Fruit fly (Drosophila melanogaster) whole organism, embryonic: Measurements from ENCODE around the gene RpS8.
A peak's percentile ranks its signal among the peaks of the same experiment; 100 is the strongest.

Experiments
- ATbp ChIP-seq: fragments of 200-800 bp; sonication (Bioruptor generic); optimal IDR thresholded peaks from 2 replicates; lab custom pipeline; 2017; ENCODE audit warnings: missing biosample characterization, mild to moderate bottlenecking, missing genetic modification characterization, missing genetic modification reagents
- Adf1 ChIP-seq: fragments of 200-800 bp; sonication (Bioruptor generic); IDR thresholded peaks from 2 replicates; pipeline ENCODE4 v1.3.6; 2022; ENCODE audit warnings: missing biosample characterization, missing genetic modification characterization
- Atf-2 ChIP-seq: fragments of 200-800 bp; sonication (Bioruptor generic); optimal IDR thresholded peaks from 2 replicates; lab custom pipeline; 2016; ENCODE audit warnings: missing biosample characterization, missing genetic modification characterization
- C15 ChIP-seq: fragments of 200-800 bp; sonication (Bioruptor generic); IDR thresholded peaks from 3 replicates; pipeline ENCODE4 v1.3.6; 2022; ENCODE audit warnings: missing biosample characterization, missing genetic modification characterization
- CG10959 ChIP-seq: fragments of 200-800 bp; sonication (Bioruptor generic); IDR thresholded peaks from 2 replicates; pipeline ENCODE4 v1.3.6; 2022; ENCODE audit warnings: missing biosample characterization, missing genetic modification characterization
- CG11560 ChIP-seq: fragments of 200-800 bp; sonication (Bioruptor generic); IDR thresholded peaks from 3 replicates; pipeline ENCODE4 v1.3.6; 2022; ENCODE audit warnings: missing biosample characterization, missing genetic modification characterization
- CG13424 ChIP-seq: fragments of 200-800 bp; sonication (Bioruptor generic); optimal IDR thresholded peaks from 2 replicates; lab custom pipeline; 2019; ENCODE audit warnings: missing biosample characterization, mild to moderate bottlenecking, missing genetic modification characterization, moderate library complexity
- CG14014 ChIP-seq: fragments of 200-800 bp; sonication (Bioruptor generic); IDR thresholded peaks from 2 replicates; pipeline ENCODE4 v1.3.6; 2022; ENCODE audit warnings: missing biosample characterization, missing genetic modification characterization
- CG14441 ChIP-seq: fragments of 200-800 bp; sonication (Bioruptor generic); IDR thresholded peaks from 2 replicates; pipeline ENCODE4 v1.3.6; 2022; ENCODE audit warnings: missing biosample characterization, missing genetic modification characterization
- CG14965 ChIP-seq: fragments of 200-800 bp; sonication (Bioruptor generic); optimal IDR thresholded peaks from 2 replicates; lab custom pipeline; 2016; ENCODE audit warnings: missing biosample characterization, missing genetic modification characterization, borderline replicate concordance
- CG15073 ChIP-seq: fragments of 200-800 bp; sonication (Bioruptor generic); optimal IDR thresholded peaks from 2 replicates; lab custom pipeline; 2016; ENCODE audit warnings: missing biosample characterization, missing genetic modification characterization
- CG15514 ChIP-seq: fragments of 200-800 bp; sonication (Bioruptor generic); optimal IDR thresholded peaks from 3 replicates; lab custom pipeline; 2017; ENCODE audit warnings: missing biosample characterization, missing genetic modification characterization, mild to moderate bottlenecking, moderate library complexity, missing genetic modification reagents
- CG17829 ChIP-seq: fragments of 200-800 bp; optimal IDR thresholded peaks from 2 replicates; lab custom pipeline; 2019; ENCODE audit warnings: missing biosample characterization, mild to moderate bottlenecking, missing genetic modification characterization, moderate library complexity
- CG30431 ChIP-seq: fragments of 200-800 bp; sonication (Bioruptor generic); optimal IDR thresholded peaks from 2 replicates; lab custom pipeline; 2017; ENCODE audit warnings: missing biosample characterization, missing genetic modification characterization
- CG32767 ChIP-seq: fragments of 200-800 bp; sonication (Bioruptor generic); IDR thresholded peaks from 2 replicates; pipeline ENCODE4 v1.3.6; 2022; ENCODE audit warnings: missing biosample characterization, missing genetic modification characterization
- CG4328 ChIP-seq: fragments of 200-800 bp; sonication (Bioruptor generic); optimal IDR thresholded peaks from 3 replicates; lab custom pipeline; 2017; ENCODE audit warnings: missing biosample characterization, missing genetic modification reagents, missing genetic modification characterization
- CG5953 ChIP-seq: fragments of 200-800 bp; sonication (Bioruptor generic); IDR thresholded peaks from 2 replicates; pipeline ENCODE4 v1.3.6; 2022; ENCODE audit warnings: missing biosample characterization, missing genetic modification characterization
- CG6654 ChIP-seq: fragments of 200-800 bp; sonication (Bioruptor generic); optimal IDR thresholded peaks from 2 replicates; lab custom pipeline; 2017; ENCODE audit warnings: missing biosample characterization, mild to moderate bottlenecking, missing genetic modification characterization
- CG6813 ChIP-seq: fragments of 200-800 bp; sonication (Bioruptor generic); optimal IDR thresholded peaks from 2 replicates; lab custom pipeline; 2017; ENCODE audit warnings: missing biosample characterization, missing genetic modification characterization, mild to moderate bottlenecking, moderate library complexity, missing genetic modification reagents
- CG7963 ChIP-seq: fragments of 200-800 bp; sonication (Bioruptor generic); IDR thresholded peaks from 3 replicates; pipeline ENCODE4 v1.3.6; 2022; ENCODE audit warnings: missing biosample characterization, missing genetic modification characterization; ENCODE audit not compliant: partially characterized antibody
- CG7987 ChIP-seq: fragments of 200-800 bp; sonication (Bioruptor generic); optimal IDR thresholded peaks from 2 replicates; lab custom pipeline; 2018; ENCODE audit warnings: missing biosample characterization, mild to moderate bottlenecking, missing genetic modification characterization, moderate library complexity
- CG9215 ChIP-seq: fragments of 200-800 bp; sonication (Bioruptor generic); IDR thresholded peaks from 2 replicates; pipeline ENCODE4 v1.3.6; 2022; ENCODE audit warnings: missing biosample characterization, missing genetic modification characterization
- CG9876 ChIP-seq: fragments of 200-800 bp; sonication (Bioruptor generic); optimal IDR thresholded peaks from 2 replicates; lab custom pipeline; 2016; ENCODE audit warnings: missing biosample characterization, missing genetic modification characterization
- CG9932 ChIP-seq: fragments of 200-800 bp; sonication (Bioruptor generic); IDR thresholded peaks from 2 replicates; pipeline ENCODE4 v1.3.6; 2022; ENCODE audit warnings: missing biosample characterization, missing genetic modification characterization
- D19A ChIP-seq: fragments of 200-800 bp; optimal IDR thresholded peaks from 3 replicates; lab custom pipeline; 2019; ENCODE audit warnings: missing biosample characterization, mild to moderate bottlenecking, missing genetic modification characterization, moderate library complexity
- Fer1 ChIP-seq: fragments of 200-800 bp; sonication (Bioruptor generic); optimal IDR thresholded peaks from 2 replicates; lab custom pipeline; 2017; ENCODE audit warnings: missing biosample characterization, mild to moderate bottlenecking, missing genetic modification characterization
- H2.0 ChIP-seq: fragments of 200-800 bp; sonication (Bioruptor generic); IDR thresholded peaks from 2 replicates; pipeline ENCODE4 v1.3.6; 2022; ENCODE audit warnings: missing biosample characterization, missing genetic modification characterization
- HmgZ ChIP-seq: fragments of 200-800 bp; sonication (Bioruptor generic); optimal IDR thresholded peaks from 2 replicates; lab custom pipeline; 2018; ENCODE audit warnings: missing biosample characterization, mild to moderate bottlenecking, missing genetic modification characterization
- MBD-R2 ChIP-seq: fragments of 200-800 bp; sonication (Bioruptor generic); IDR thresholded peaks from 2 replicates; pipeline ENCODE4 v1.3.6; 2022; ENCODE audit warnings: missing biosample characterization, missing genetic modification characterization
- MESR4 ChIP-seq: fragments of 200-800 bp; sonication (Bioruptor generic); optimal IDR thresholded peaks from 2 replicates; lab custom pipeline; 2018; ENCODE audit warnings: missing biosample characterization, mild to moderate bottlenecking, missing genetic modification characterization, moderate library complexity
- NK7.1 ChIP-seq: fragments of 200-800 bp; sonication (Bioruptor generic); optimal IDR thresholded peaks from 3 replicates; lab custom pipeline; 2016; ENCODE audit warnings: missing biosample characterization, missing genetic modification characterization
- Optix ChIP-seq: fragments of 200-800 bp; sonication (Bioruptor generic); IDR thresholded peaks from 3 replicates; pipeline ENCODE4 v1.3.6; 2022; ENCODE audit warnings: missing biosample characterization, missing genetic modification characterization
- PHDP ChIP-seq: fragments of 200-800 bp; sonication (Bioruptor generic); optimal IDR thresholded peaks from 3 replicates; lab custom pipeline; 2018; ENCODE audit warnings: missing biosample characterization, mild to moderate bottlenecking, missing genetic modification characterization, moderate library complexity
- Sox102F ChIP-seq: fragments of 200-800 bp; sonication (Bioruptor generic); optimal IDR thresholded peaks from 2 replicates; lab custom pipeline; 2018; ENCODE audit warnings: missing biosample characterization, mild to moderate bottlenecking, missing genetic modification characterization, moderate library complexity
- Sry-δ ChIP-seq: fragments of 200-800 bp; sonication (Bioruptor generic); optimal IDR thresholded peaks from 2 replicates; lab custom pipeline; 2016; ENCODE audit warnings: missing biosample characterization, missing genetic modification characterization
- TFAM ChIP-seq: fragments of 200-800 bp; sonication (Bioruptor generic); optimal IDR thresholded peaks from 2 replicates; lab custom pipeline; 2017; ENCODE audit warnings: missing biosample characterization, missing genetic modification characterization, inconsistent platforms
- ac ChIP-seq: fragments of 200-800 bp; sonication (Bioruptor generic); optimal IDR thresholded peaks from 3 replicates; lab custom pipeline; 2017; ENCODE audit warnings: missing biosample characterization, mild to moderate bottlenecking, missing genetic modification characterization
- ash1 ChIP-seq: fragments of 200-800 bp; sonication (Bioruptor generic); optimal IDR thresholded peaks from 2 replicates; lab custom pipeline; 2018; ENCODE audit warnings: missing biosample characterization, mild to moderate bottlenecking, missing genetic modification characterization
- bigmax ChIP-seq: fragments of 200-800 bp; sonication (Bioruptor generic); optimal IDR thresholded peaks from 2 replicates; lab custom pipeline; 2018; ENCODE audit warnings: missing biosample characterization, mild to moderate bottlenecking, missing genetic modification characterization
- chn ChIP-seq: fragments of 200-800 bp; sonication (Bioruptor generic); optimal IDR thresholded peaks from 2 replicates; lab custom pipeline; 2016; ENCODE audit warnings: missing biosample characterization, missing genetic modification characterization
- ci ChIP-seq: fragments of 200-800 bp; sonication (Bioruptor generic); IDR thresholded peaks from 3 replicates; pipeline ENCODE4 v1.3.6; 2022; ENCODE audit warnings: missing biosample characterization, missing genetic modification characterization
- dmrt99B ChIP-seq: fragments of 200-800 bp; sonication (Bioruptor generic); optimal IDR thresholded peaks from 2 replicates; lab custom pipeline; 2018; ENCODE audit warnings: missing biosample characterization, mild to moderate bottlenecking, missing genetic modification characterization, moderate library complexity
- exex ChIP-seq: fragments of 200-800 bp; sonication (Bioruptor generic); optimal IDR thresholded peaks from 4 replicates; lab custom pipeline; 2018; ENCODE audit warnings: missing biosample characterization, mild to moderate bottlenecking, missing genetic modification characterization, moderate library complexity
- fd102C ChIP-seq: fragments of 200-800 bp; sonication (Bioruptor generic); optimal IDR thresholded peaks from 2 replicates; lab custom pipeline; 2018; ENCODE audit warnings: missing biosample characterization, mild to moderate bottlenecking, missing genetic modification characterization, moderate library complexity
- fru ChIP-seq: fragments of >200 bp; optimal IDR thresholded peaks from 2 replicates; lab custom pipeline; 2017
- gcm2 ChIP-seq: fragments of 200-800 bp; sonication (Bioruptor generic); optimal IDR thresholded peaks from 2 replicates; lab custom pipeline; 2016; ENCODE audit warnings: missing biosample characterization, missing genetic modification characterization
- hth ChIP-seq: fragments of >200 bp; optimal IDR thresholded peaks from 2 replicates; lab custom pipeline; 2017; ENCODE audit warnings: inconsistent platforms
- lola ChIP-seq, 3 experiments: fragments of >200 bp in 2 of 3; fragments of 200-800 bp in 1 of 3; sonication (Bioruptor generic) in 1 of 3; optimal IDR thresholded peaks; 2 replicates each; lab custom pipeline; 2017 to 2019; ENCODE audit warnings: missing biosample characterization in 3 of 3, missing genetic modification characterization in 3 of 3, mild to moderate bottlenecking in 1 of 3, moderate library complexity in 1 of 3
- ranshi ChIP-seq: fragments of 200-800 bp; sonication (Bioruptor generic); IDR thresholded peaks from 2 replicates; pipeline ENCODE4 v1.3.6; 2022; ENCODE audit warnings: missing biosample characterization, missing genetic modification characterization
- sens-2 ChIP-seq: fragments of 200-800 bp; sonication (Bioruptor generic); IDR thresholded peaks from 2 replicates; pipeline ENCODE4 v1.3.6; 2022; ENCODE audit warnings: missing biosample characterization, missing genetic modification characterization
- slp2 ChIP-seq: fragments of 200-800 bp; sonication (Bioruptor generic); optimal IDR thresholded peaks from 2 replicates; lab custom pipeline; 2016; ENCODE audit warnings: missing biosample characterization, missing genetic modification characterization
- trem ChIP-seq: fragments of 200-800 bp; optimal IDR thresholded peaks from 3 replicates; lab custom pipeline; 2019; ENCODE audit warnings: missing biosample characterization, mild to moderate bottlenecking, missing genetic modification characterization, moderate library complexity

The RpS8 gene

dm6 chr3R:29894393-29894792, 33.0 kb downstream of the RpS8 start (continued):
- TF ChIP-seq lola (GFP tag; optimal IDR thresholded peaks at IDR 0.05; lab: Kevin White, UChicago) (no peak), ac (GFP tag; lab: Kevin White, UChicago) (no peak), dmrt99B (tag; lab: Kevin White, UChicago) (peak; percentile 75), Sox102F (peak; percentile 72), trem (tag; lab: Kevin White, UChicago) (no peak), CG7963 (GFP tag; lab: Robert Waterston, UW) (no peak), CG9876 (GFP tag; lab: Kevin White, UChicago) (peak; percentile 28), hth (lab: Kevin White, UChicago) (no peak), CG7987 (GFP tag; lab: Kevin White, UChicago) (no peak), gcm2 (GFP tag; lab: Kevin White, UChicago) (no peak), HmgZ (tag; lab: Kevin White, UChicago) (peak; percentile 23), CG6654 (GFP tag; lab: Kevin White, UChicago) (no peak), sens-2 (no peak), MBD-R2 (GFP tag; lab: Robert Waterston, UW) (peak; percentile 27; the same call in 1 of the 2 replicates), CG32767 (GFP tag; lab: Robert Waterston, UW) (peak; percentile 54; the same call in 1 of the 2 replicates), CG17829 (tag; lab: Kevin White, UChicago) (peak; percentile 32), Atf-2 (GFP tag; lab: Kevin White, UChicago) (peak; percentile 6), fd102C (GFP tag; lab: Kevin White, UChicago) (no peak), MESR4 (GFP tag; lab: Kevin White, UChicago) (no peak), ranshi (GFP tag; lab: Robert Waterston, UW) (peak; percentile 13; the same call in 1 of the 2 replicates), CG10959 (GFP tag; lab: Robert Waterston, UW) (no peak), CG9215 (GFP tag; lab: Robert Waterston, UW) (peak; percentile 70), Sry-δ (GFP tag; lab: Kevin White, UChicago) (no peak), CG30431 (GFP tag; lab: Kevin White, UChicago) (peak; percentile 3), CG14965 (GFP tag; lab: Kevin White, UChicago) (no peak), ATbp (GFP tag; lab: Kevin White, UChicago) (peak; percentile 56), NK7.1 (GFP tag; lab: Kevin White, UChicago) (peak; percentile 19), Fer1 (GFP tag; lab: Kevin White, UChicago) (peak; percentile 66), ash1 (no peak), CG14014 (peak; percentile 63; the same call in 1 of the 2 replicates), CG5953 (GFP tag; lab: Robert Waterston, UW) (no peak), CG15073 (no peak), CG11560 (tag; lab: Robert Waterston, UW) (no peak), bigmax (no peak), CG4328 (GFP tag; lab: Kevin White, UChicago) (peak; percentile 8), ci (GFP tag; lab: Robert Waterston, UW) (0 out of 3 replicates have a peak, but pooled peaks have one; percentile 39), PHDP (tag; lab: Kevin White, UChicago) (peak; percentile 67), TFAM (GFP tag; lab: Kevin White, UChicago) (no peak), exex (tag; lab: Kevin White, UChicago) (peak; percentile 20), H2.0 (GFP tag; lab: Robert Waterston, UW) (0 out of 2 replicates have a peak, but pooled peaks have one; percentile 5), fru (lab: Kevin White, UChicago) (no peak), D19A (peak; percentile 52), slp2 (GFP tag; lab: Kevin White, UChicago) (no peak), CG15514 (GFP tag; lab: Kevin White, UChicago) (peak; percentile 23), Optix (GFP tag; lab: Robert Waterston, UW) (no peak), chn (GFP tag; lab: Kevin White, UChicago) (no peak), CG6813 (GFP tag; lab: Kevin White, UChicago) (peak; percentile 11), C15 (GFP tag; lab: Robert Waterston, UW) (no peak), Adf1 (GFP tag; lab: Robert Waterston, UW) (no peak), CG14441 (peak; percentile 74), CG9932 (GFP tag; lab: Robert Waterston, UW) (peak; percentile 72), CG13424 (tag; lab: Kevin White, UChicago) (peak; percentile 80)
